Worm (Caenorhabditis elegans): ENCODE data around the gene Y82E9BR.6.

The Y82E9BR.6 gene

ce11 chrIII:1389988-1390387 lies 9.0 kb downstream of the Y82E9BR.6 start:
- TF ChIP-seq dve-1 (tag; optimal IDR thresholded peaks at IDR 0.05; ENCODE audit: insufficient read depth): peak; percentile 71
- TF ChIP-seq dmd-6 (GFP tag; IDR thresholded peaks at IDR 0.05): peak; percentile 75
- no peak for TF ChIP-seq daf-16 (GFP tag; optimal IDR thresholded peaks at IDR 0.05)
- TF ChIP-seq daf-16 (tag; optimal IDR thresholded peaks at IDR 0.05): peak; percentile 61
- no peak for TF ChIP-seq nhr-42 (GFP tag; IDR thresholded peaks at IDR 0.05)
- no peak for TF ChIP-seq snpc-4 (tag; optimal IDR thresholded peaks at IDR 0.05)
- peak; percentile 1 for TF ChIP-seq T20F7.1 (GFP tag; optimal IDR thresholded peaks at IDR 0.05)
- no peak for TF ChIP-seq Y48G9A.11 (GFP tag; IDR thresholded peaks at IDR 0.05)
- peak; percentile 57 for TF ChIP-seq nhr-77 (tag; optimal IDR thresholded peaks at IDR 0.05)
- TF ChIP-seq fkh-10 (GFP tag; optimal IDR thresholded peaks at IDR 0.05): no peak
- peak; percentile 37; the same call in 1 of the 2 replicates for TF ChIP-seq php-3 (GFP tag; IDR thresholded peaks at IDR 0.05)
- peak; percentile 94 for TF ChIP-seq pqm-1 (tag; optimal IDR thresholded peaks at IDR 0.05)
- TF ChIP-seq pha-4 (GFP tag; IDR thresholded peaks at IDR 0.05): no peak
- TF ChIP-seq pha-4 (tag; optimal IDR thresholded peaks at IDR 0.05): no peak
- TF ChIP-seq nhr-28 (tag; optimal IDR thresholded peaks at IDR 0.05): peak; percentile 83
- no peak for TF ChIP-seq T26A8.4 (GFP tag; IDR thresholded peaks at IDR 0.05)
- TF ChIP-seq lsy-2 (tag; optimal IDR thresholded peaks at IDR 0.05): peak in 1 of 2 experiments; percentile 22
- TF ChIP-seq ZK546.5 (tag; optimal IDR thresholded peaks at IDR 0.05): no peak
- peak; percentile 59 for TF ChIP-seq hlh-11 (tag; optimal IDR thresholded peaks at IDR 0.05)

- TF ChIP-seq F26F4.8 (GFP tag; conservative IDR thresholded peaks at IDR 0.05): no peak
- TF ChIP-seq lir-3 (tag; optimal IDR thresholded peaks at IDR 0.05): no peak
Measured at ce11 chrIII:1391752-1392151, 10.7 kb downstream of the Y82E9BR.6 start, which contains the start of gene pals-17. TSS of gene pals-17 (minus strand) at chrIII:1391852.

- TF ChIP-seq F44E2.7 (GFP tag; IDR thresholded peaks at IDR 0.05): no peak
- peak; percentile 60 for TF ChIP-seq nhr-77 (tag; optimal IDR thresholded peaks at IDR 0.05)
- TF ChIP-seq dve-1 (tag; optimal IDR thresholded peaks at IDR 0.05; ENCODE audit: insufficient read depth): peak; percentile 63
- TF ChIP-seq T20F7.1 (GFP tag; optimal IDR thresholded peaks at IDR 0.05): peak; percentile 4
- TF ChIP-seq dmd-6 (GFP tag; IDR thresholded peaks at IDR 0.05): peak; percentile 86
- TF ChIP-seq nhr-28 (tag; optimal IDR thresholded peaks at IDR 0.05): peak; percentile 71
- no peak for TF ChIP-seq daf-16 (GFP tag; optimal IDR thresholded peaks at IDR 0.05)
- peak; percentile 58 for TF ChIP-seq daf-16 (tag; optimal IDR thresholded peaks at IDR 0.05)
- peak; percentile 84 for TF ChIP-seq pqm-1 (tag; optimal IDR thresholded peaks at IDR 0.05)
- peak; percentile 18; the same call in 1 of the 2 replicates for TF ChIP-seq php-3 (GFP tag; IDR thresholded peaks at IDR 0.05)
- peak; percentile 7 for TF ChIP-seq nhr-48 (tag; optimal IDR thresholded peaks at IDR 0.05)
- no peak for TF ChIP-seq zfp-3 (GFP tag; conservative IDR thresholded peaks at IDR 0.05)
- TF ChIP-seq nhr-6 (tag; optimal IDR thresholded peaks at IDR 0.05): no peak
- peak; percentile 42; the same call in 1 of the 2 replicates for TF ChIP-seq tra-1 (GFP tag; IDR thresholded peaks at IDR 0.05)
- TF ChIP-seq lin-38 (GFP tag; IDR thresholded peaks at IDR 0.05): peak; percentile 85
- TF ChIP-seq dmd-9 (GFP tag; IDR thresholded peaks at IDR 0.05): no peak
- TF ChIP-seq hlh-11 (tag; optimal IDR thresholded peaks at IDR 0.05): peak; percentile 73
- 0 out of 2 replicates have a peak, but pooled peaks have one; percentile 44 for TF ChIP-seq lin-1 (GFP tag; IDR thresholded peaks at IDR 0.05)
- peak; percentile 58 for TF ChIP-seq nhr-102 (tag; optimal IDR thresholded peaks at IDR 0.05)
Measured at ce11 chrIII:1392763-1393162, 11.7 kb downstream of the Y82E9BR.6 start.

ce11 chrIII:1395355-1395754 lies 14.3 kb downstream of the Y82E9BR.6 start:
- peak; percentile 39; the same call in 1 of the 2 replicates for TF ChIP-seq dmd-6 (GFP tag; IDR thresholded peaks at IDR 0.05)
- TF ChIP-seq nhr-28 (tag; optimal IDR thresholded peaks at IDR 0.05): peak; percentile 17
- no peak for TF ChIP-seq snpc-4 (tag; optimal IDR thresholded peaks at IDR 0.05)
- no peak for TF ChIP-seq daf-16 (GFP tag; optimal IDR thresholded peaks at IDR 0.05)
- peak; percentile 28 for TF ChIP-seq daf-16 (tag; optimal IDR thresholded peaks at IDR 0.05)
- peak; percentile 19 for TF ChIP-seq hlh-11 (tag; optimal IDR thresholded peaks at IDR 0.05)
- no peak for TF ChIP-seq skn-1 (tag; optimal IDR thresholded peaks at IDR 0.05)
- TF ChIP-seq pqm-1 (tag; optimal IDR thresholded peaks at IDR 0.05): peak; percentile 64

- TF ChIP-seq daf-16 (GFP tag; optimal IDR thresholded peaks at IDR 0.05): no peak
- peak; percentile 61 for TF ChIP-seq daf-16 (tag; optimal IDR thresholded peaks at IDR 0.05)
- TF ChIP-seq fos-1 (tag; optimal IDR thresholded peaks at IDR 0.05): no peak
- TF ChIP-seq dpl-1 (GFP tag; optimal IDR thresholded peaks at IDR 0.05): no peak
- TF ChIP-seq hif-1 (tag; optimal IDR thresholded peaks at IDR 0.05): no peak
- no peak for TF ChIP-seq arid-1 (GFP tag; conservative IDR thresholded peaks at IDR 0.05)
- no peak for TF ChIP-seq lin-15B (tag; optimal IDR thresholded peaks at IDR 0.05)
- no peak for TF ChIP-seq duxl-1 (tag; optimal IDR thresholded peaks at IDR 0.05; ENCODE audit: poor library complexity)
- TF ChIP-seq nhr-77 (tag; optimal IDR thresholded peaks at IDR 0.05): no peak
- TF ChIP-seq zip-2 (tag; optimal IDR thresholded peaks at IDR 0.05): no peak
- TF ChIP-seq ama-1 (optimal IDR thresholded peaks at IDR 0.05): no peak
- TF ChIP-seq lin-29 (GFP tag; IDR thresholded peaks at IDR 0.05): no peak
- TF ChIP-seq T20F7.1 (GFP tag; optimal IDR thresholded peaks at IDR 0.05): peak; percentile 22
- no peak for TF ChIP-seq gei-8 (GFP tag; optimal IDR thresholded peaks at IDR 0.05)
- peak; percentile 48 for TF ChIP-seq dmd-6 (GFP tag; IDR thresholded peaks at IDR 0.05)
- no peak for TF ChIP-seq hlh-30 (tag; optimal IDR thresholded peaks at IDR 0.05; ENCODE audit: insufficient read depth)
- no peak for TF ChIP-seq nhr-6 (tag; optimal IDR thresholded peaks at IDR 0.05)
Measured at ce11 chrIII:1398183-1398582, 17.2 kb downstream of the Y82E9BR.6 start.
